Worm (Caenorhabditis elegans) whole organism, L4/young adult: ENCODE measurements around the gene rbg-1.

Experiments used
- W03F9.2 ChIP-seq: fragments of 150-350 bp; optimal IDR thresholded peaks from 2 replicates; lab custom pipeline; 2014; ENCODE audit warnings: missing biosample characterization, missing genetic modification characterization
- dao-5 ChIP-seq: sonication (generic microtip); optimal IDR thresholded peaks from 2 replicates; lab custom pipeline; 2016; ENCODE audit warnings: missing genotype, missing genetic modification characterization, moderate library complexity, missing compliant biosample characterization
- him-1 ChIP-seq: sonication (generic microtip); optimal IDR thresholded peaks from 2 replicates; lab custom pipeline; 2016; ENCODE audit warnings: missing genotype, missing genetic modification reagents, missing genetic modification characterization, missing compliant biosample characterization

- TF ChIP-seq W03F9.2 (tag; lab: Kevin White, UChicago) (no peak), him-1 (tag; lab: Kevin White, UChicago) (no peak), dao-5 (tag; lab: Kevin White, UChicago) (no peak)
Measured at ce11 chrX:15027566-15027965, 44.2 kb downstream of the rbg-1 start.
